Fruit fly (Drosophila melanogaster) whole organism, pupa: ENCODE results near the gene CG6769.

Experiments
- CG13204 ChIP-seq: fragments of 200-800 bp; sonication (Bioruptor generic); optimal IDR thresholded peaks from 2 replicates; lab custom pipeline; 2018; ENCODE audit warnings: missing biosample characterization, mild to moderate bottlenecking, missing genetic modification characterization, moderate library complexity
- CG17806 ChIP-seq: fragments of 200-800 bp; sonication (Bioruptor generic); optimal IDR thresholded peaks from 2 replicates; lab custom pipeline; 2018; ENCODE audit warnings: missing biosample characterization, mild to moderate bottlenecking, missing genetic modification characterization, moderate library complexity
- CG32121 ChIP-seq: fragments of 200-800 bp; sonication (Bioruptor generic); IDR thresholded peaks from 2 replicates; pipeline ENCODE4 v1.3.6; 2022; ENCODE audit warnings: missing biosample characterization, missing genetic modification characterization
- CG4496 ChIP-seq: fragments of 200-800 bp; sonication (Bioruptor generic); IDR thresholded peaks from 3 replicates; pipeline ENCODE4 v1.3.6; 2022; ENCODE audit warnings: missing biosample characterization, missing genetic modification characterization
- CG8301 ChIP-seq: fragments of 200-800 bp; sonication (Bioruptor generic); optimal IDR thresholded peaks from 2 replicates; lab custom pipeline; 2018; ENCODE audit warnings: missing biosample characterization, mild to moderate bottlenecking, missing genetic modification characterization
- CG9948 ChIP-seq: fragments of 200-800 bp; sonication (Bioruptor generic); optimal IDR thresholded peaks from 2 replicates; lab custom pipeline; 2018; ENCODE audit warnings: missing biosample characterization, mild to moderate bottlenecking, missing genetic modification characterization, moderate library complexity
- D1 ChIP-seq: fragments of 200-800 bp; sonication (Bioruptor generic); optimal IDR thresholded peaks from 2 replicates; lab custom pipeline; 2018; ENCODE audit warnings: missing biosample characterization, mild to moderate bottlenecking, missing genetic modification characterization, moderate library complexity
- EcR ChIP-seq: fragments of 200-800 bp; sonication (Bioruptor generic); optimal IDR thresholded peaks from 3 replicates; lab custom pipeline; 2019; ENCODE audit warnings: missing biosample characterization, missing genetic modification characterization, mild to moderate bottlenecking, moderate library complexity, missing genetic modification reagents
- Pif1A ChIP-seq: fragments of 200-800 bp; sonication (Bioruptor generic); optimal IDR thresholded peaks from 3 replicates; lab custom pipeline; 2016; ENCODE audit warnings: missing biosample characterization, missing genetic modification characterization
- Pif1B ChIP-seq: fragments of 200-800 bp; sonication (Bioruptor generic); optimal IDR thresholded peaks from 3 replicates; lab custom pipeline; 2016; ENCODE audit warnings: missing biosample characterization, missing genetic modification characterization
- Snoo ChIP-seq: fragments of 200-800 bp; sonication (Bioruptor generic); optimal IDR thresholded peaks from 3 replicates; lab custom pipeline; 2017; ENCODE audit warnings: missing biosample characterization, mild to moderate bottlenecking, missing genetic modification characterization, inconsistent platforms
- fd96Ca ChIP-seq: fragments of 200-800 bp; sonication (Bioruptor generic); IDR thresholded peaks from 3 replicates; pipeline ENCODE4 v1.3.6; 2022; ENCODE audit warnings: missing biosample characterization, missing genetic modification characterization
- gl ChIP-seq: fragments of 200-800 bp; sonication (Bioruptor generic); optimal IDR thresholded peaks from 2 replicates; lab custom pipeline; 2018; ENCODE audit warnings: missing biosample characterization, mild to moderate bottlenecking, missing genetic modification characterization
- rn ChIP-seq: fragments of 200-800 bp; sonication (Bioruptor generic); IDR thresholded peaks from 2 replicates; pipeline ENCODE4 v1.3.6; 2022; ENCODE audit warnings: missing biosample characterization, missing genetic modification characterization

DNA sequence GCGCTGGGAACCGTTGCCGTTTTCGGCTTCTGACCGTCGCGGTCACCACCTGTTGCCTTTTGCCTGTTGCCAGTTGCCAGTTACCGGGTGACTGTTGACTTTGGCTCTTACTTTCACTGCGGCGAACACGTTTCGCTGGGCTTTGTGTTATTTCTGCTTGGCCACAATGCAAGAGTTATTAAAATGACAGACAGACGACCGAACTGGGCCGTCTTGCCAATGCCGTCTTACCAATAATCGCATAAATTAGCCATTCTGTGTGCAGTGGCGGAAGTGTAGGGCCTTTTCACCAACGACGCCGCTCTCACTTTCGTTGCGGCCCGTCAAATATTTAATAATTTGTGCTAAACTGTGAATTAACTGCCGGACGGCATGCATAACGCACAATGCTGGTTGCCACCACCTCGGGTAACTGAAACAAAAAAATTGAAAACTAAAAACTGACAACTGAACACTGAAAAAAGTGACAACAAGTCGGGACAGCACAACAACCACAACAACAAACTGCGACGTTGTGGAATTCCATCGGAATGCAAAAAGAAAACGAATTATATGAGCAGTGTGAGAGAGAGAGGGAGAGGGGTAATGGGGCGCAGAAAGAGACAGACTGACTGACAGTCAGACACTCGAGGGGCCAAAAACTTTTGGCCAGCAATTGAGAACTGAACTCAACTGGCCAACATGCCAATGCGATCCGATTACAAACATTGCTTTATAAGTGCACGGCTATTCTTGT is 32.3 kb upstream of the CG6769 start:
- TF ChIP-seq CG8301 (tag; lab: Kevin White, UChicago) (no peak), EcR (GFP tag; lab: Kevin White, UChicago) (no peak), D1 (tag; lab: Kevin White, UChicago) (no peak), CG32121 (GFP tag; lab: Robert Waterston, UW) (no peak), Pif1A (no peak), Pif1B (GFP tag; lab: Kevin White, UChicago) (no peak), rn (GFP tag; lab: Robert Waterston, UW) (no peak), fd96Ca (no peak), CG13204 (GFP tag; lab: Kevin White, UChicago) (no peak), Snoo (tag; lab: Kevin White, UChicago) (no peak), CG9948 (tag; lab: Kevin White, UChicago) (no peak), CG17806 (no peak), gl (tag; lab: Kevin White, UChicago) (no peak), CG4496 (GFP tag; lab: Robert Waterston, UW) (no peak)
